Worm (Caenorhabditis elegans): Measurements from ENCODE around the gene ZK622.5.

Gene ZK622.5

DNA sequence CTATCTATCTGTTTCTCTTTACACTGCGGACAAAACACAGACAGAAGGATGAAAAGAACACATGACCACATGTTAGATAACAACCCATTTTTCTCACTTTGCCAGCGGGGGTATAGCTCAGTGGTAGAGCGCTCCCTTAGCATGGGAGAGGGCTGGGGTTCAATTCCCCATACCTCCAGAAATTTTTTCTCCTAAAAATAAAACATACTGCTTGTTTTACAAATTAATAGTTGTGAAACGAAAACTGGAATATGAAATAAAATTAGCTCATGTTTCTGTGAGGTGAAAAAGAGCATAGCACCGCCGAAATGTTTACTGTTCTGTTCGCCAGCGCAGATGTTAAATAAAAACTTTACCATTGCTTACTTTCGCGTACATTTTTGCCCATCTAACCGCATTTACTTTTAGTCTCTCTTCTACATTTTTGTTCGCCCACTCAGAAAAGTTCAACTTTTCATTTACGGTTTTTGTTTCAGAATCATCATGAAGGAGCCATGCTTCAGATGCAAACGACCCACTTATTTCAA, 3.0 kb downstream of the ZK622.5 start, which contains the start of gene ZK622.4 (continued):
- TF ChIP-seq rpc-1 (optimal IDR thresholded peaks at IDR 0.05) (peak; percentile 89), rpc-1 (tag; optimal IDR thresholded peaks at IDR 0.05) (peak; percentile 96), Y95B8A.8 (GFP tag; IDR thresholded peaks at IDR 0.05) (no peak), zim-3 (tag; optimal IDR thresholded peaks at IDR 0.05) (peak; percentile 39), B0035.1 (tag; optimal IDR thresholded peaks at IDR 0.05) (peak; percentile 42), snpc-1.1 (tag; optimal IDR thresholded peaks at IDR 0.05; ENCODE audit: insufficient read depth) (peak; percentile 81), F57C9.4 (tag; optimal IDR thresholded peaks at IDR 0.05) (no peak), rec-8 (tag; optimal IDR thresholded peaks at IDR 0.05) (peak; percentile 39 to 78), nhr-120 (GFP tag; IDR thresholded peaks at IDR 0.05) (no peak), dpff-1 (tag; optimal IDR thresholded peaks at IDR 0.05) (no peak), attf-6 (GFP tag; IDR thresholded peaks at IDR 0.05) (peak; percentile 64; the same call in 1 of the 2 replicates), B0261.1 (tag; optimal IDR thresholded peaks at IDR 0.05) (peak; percentile 82), F23B12.7 (tag; optimal IDR thresholded peaks at IDR 0.05; ENCODE audit: insufficient read depth) (peak; percentile 74), him-1 (tag; optimal IDR thresholded peaks at IDR 0.05) (peak; percentile 91), nfyb-1 (GFP tag; IDR thresholded peaks at IDR 0.05) (peak; percentile 79), F37B4.10 (GFP tag; IDR thresholded peaks at IDR 0.05) (0 out of 2 replicates have a peak, but pooled peaks have one; percentile 82), lsl-1 (GFP tag; optimal IDR thresholded peaks at IDR 0.05) (peak; percentile 34), ceh-58 (GFP tag; IDR thresholded peaks at IDR 0.05) (no peak), sea-2 (GFP tag; IDR thresholded peaks at IDR 0.05) (0 out of 2 replicates have a peak, but pooled peaks have one; percentile 39), sptf-2 (GFP tag; optimal IDR thresholded peaks at IDR 0.05) (peak; percentile 90), ceh-40 (GFP tag; IDR thresholded peaks at IDR 0.05) (peak; percentile 74; the same call in 1 of the 2 replicates), tbp1 (GFP tag; optimal IDR thresholded peaks at IDR 0.05) (peak; percentile 92), snpc-1.3 (tag; optimal IDR thresholded peaks at IDR 0.05; ENCODE audit: insufficient read depth) (peak; percentile 50), egrh-3 (GFP tag; IDR thresholded peaks at IDR 0.05) (peak; percentile 34; the same call in 1 of the 2 replicates), cebp-2 (GFP tag; IDR thresholded peaks at IDR 0.05) (no peak), fkh-3 (tag; optimal IDR thresholded peaks at IDR 0.05) (peak; percentile 41), lin-26 (GFP tag; IDR thresholded peaks at IDR 0.05) (peak; percentile 92), T07F8.4 (tag; optimal IDR thresholded peaks at IDR 0.05) (peak; percentile 67), mxl-1 (tag; optimal IDR thresholded peaks at IDR 0.05) (peak; percentile 53), ztf-18 (tag; optimal IDR thresholded peaks at IDR 0.05) (peak; percentile 61), athp-1 (tag; optimal IDR thresholded peaks at IDR 0.05) (peak; percentile 11), lir-1 (GFP tag; conservative IDR thresholded peaks at IDR 0.05) (0 out of 2 replicates have a peak, but pooled peaks have one; percentile 8), hsf-1 (GFP tag; IDR thresholded peaks at IDR 0.05) (no peak), nhr-179 (tag; optimal IDR thresholded peaks at IDR 0.05) (no peak), dpl-1 (GFP tag; optimal IDR thresholded peaks at IDR 0.05) (no peak), madf-6 (GFP tag; IDR thresholded peaks at IDR 0.05) (no peak; the same call in none of the 2 replicates), K11D2.4 (GFP tag; IDR thresholded peaks at IDR 0.05) (no peak), C06A6.2 (GFP tag; conservative IDR thresholded peaks at IDR 0.05) (no peak), madf-10 (tag; optimal IDR thresholded peaks at IDR 0.05) (peak; percentile 61), mcd-1 (GFP tag; IDR thresholded peaks at IDR 0.05) (peak; percentile 56), ceh-91 (GFP tag; IDR thresholded peaks at IDR 0.05) (no peak), nhr-27 (tag; optimal IDR thresholded peaks at IDR 0.05) (peak; percentile 71), ceh-100 (GFP tag; IDR thresholded peaks at IDR 0.05) (peak; percentile 39; the same call in 1 of the 2 replicates), pbrm-1 (GFP tag; IDR thresholded peaks at IDR 0.05) (peak; percentile 74), chd-7 (tag; optimal IDR thresholded peaks at IDR 0.05) (peak; percentile 3), ztf-28 (GFP tag; IDR thresholded peaks at IDR 0.05) (0 out of 2 replicates have a peak, but pooled peaks have one; percentile 63), mel-28 (tag; optimal IDR thresholded peaks at IDR 0.05; ENCODE audit: borderline replicate concordance) (no peak), rcor-1 (GFP tag; IDR thresholded peaks at IDR 0.05) (peak; percentile 49; the same call in 1 of the 2 replicates)

Data from whole organism, young adult.